Fruit fly (Drosophila melanogaster) Kc167 (cell line): ENCODE measurements around the gene beat-IV.

Source experiments
- Myc ChIP-seq: fragments of >200 bp; optimal IDR thresholded peaks from 2 replicates; lab custom pipeline; 2017; ENCODE audit warnings: missing external identifiers
- Sin3A ChIP-seq: fragments of >200 bp; optimal IDR thresholded peaks from 2 replicates; lab custom pipeline; 2018; ENCODE audit warnings: missing external identifiers
- h ChIP-seq: fragments of >200 bp; optimal IDR thresholded peaks from 3 replicates; lab custom pipeline; 2018; ENCODE audit warnings: missing external identifiers
- psq ChIP-seq: fragments of >200 bp; optimal IDR thresholded peaks from 2 replicates; lab custom pipeline; 2017; ENCODE audit warnings: missing external identifiers
- ttk ChIP-seq: sonication (Bioruptor generic); optimal IDR thresholded peaks from 2 replicates; lab custom pipeline; 2017; ENCODE audit warnings: missing external identifiers

dm6 chr3R:23530886-23531285, 26.3 kb upstream of the beat-IV start, which contains the start of gene CG10175:
- TF ChIP-seq h (lab: Kevin White, UChicago) (no peak), psq (lab: Kevin White, UChicago) (no peak), Myc (no peak), ttk (lab: Kevin White, UChicago) (no peak), Sin3A (lab: Kevin White, UChicago) (no peak)
